Worm (Caenorhabditis elegans) whole organism, mixed stage, embryonic: Measurements from ENCODE around the gene npr-16.

ENCODE experiments used
- M03D4.4 ChIP-seq: sonication (generic microtip); optimal IDR thresholded peaks from 2 replicates; lab custom pipeline; 2017; ENCODE audit warnings: mild to moderate bottlenecking, missing genetic modification characterization, missing compliant biosample characterization
- bed-3 ChIP-seq: fragments of 200-800 bp; sonication (Bioruptor generic); optimal IDR thresholded peaks from 3 replicates; lab custom pipeline; 2018; ENCODE audit warnings: mild to moderate bottlenecking, missing genetic modification characterization, moderate library complexity, missing compliant biosample characterization
- blmp-1 ChIP-seq: fragments of 150-350 bp; optimal IDR thresholded peaks from 2 replicates; lab custom pipeline; 2014; ENCODE audit warnings: missing biosample characterization, missing genetic modification characterization
- ceh-39 ChIP-seq: fragments of 150-350 bp; optimal IDR thresholded peaks from 2 replicates; lab custom pipeline; 2014; ENCODE audit warnings: missing biosample characterization, missing genetic modification characterization
- ceh-43 ChIP-seq: fragments of 200-800 bp; sonication (Bioruptor generic); optimal IDR thresholded peaks from 2 replicates; lab custom pipeline; 2018; ENCODE audit warnings: mild to moderate bottlenecking, missing genetic modification characterization, moderate library complexity, missing compliant biosample characterization
- ceh-83 ChIP-seq: fragments of 200-800 bp; sonication (Bioruptor generic); optimal IDR thresholded peaks from 2 replicates; lab custom pipeline; 2018; ENCODE audit warnings: mild to moderate bottlenecking, missing genetic modification characterization, missing compliant biosample characterization
- ces-1 ChIP-seq: fragments of 150-350 bp; optimal IDR thresholded peaks from 2 replicates; lab custom pipeline; 2014; ENCODE audit warnings: missing biosample characterization, missing genetic modification reagents, missing genetic modification characterization
- cnd-1 ChIP-seq: fragments of 200-800 bp; sonication (Bioruptor generic); optimal IDR thresholded peaks from 2 replicates; lab custom pipeline; 2018; ENCODE audit warnings: mild to moderate bottlenecking, missing genetic modification characterization, missing compliant biosample characterization
- drap-1 ChIP-seq: fragments of 200-800 bp; sonication (Bioruptor generic); optimal IDR thresholded peaks from 3 replicates; lab custom pipeline; 2018; ENCODE audit warnings: mild to moderate bottlenecking, missing genetic modification characterization, missing compliant biosample characterization
- elt-1 ChIP-seq: sonication (generic microtip); optimal IDR thresholded peaks from 2 replicates; lab custom pipeline; 2017; ENCODE audit warnings: missing genetic modification characterization, mild to moderate bottlenecking, missing compliant biosample characterization, antibody characterized with exemption, moderate library complexity, borderline replicate concordance; ENCODE audit not compliant: insufficient read depth
- flh-1 ChIP-seq: fragments of 200-800 bp; sonication (Bioruptor generic); optimal IDR thresholded peaks from 2 replicates; lab custom pipeline; 2018; ENCODE audit warnings: mild to moderate bottlenecking, missing genetic modification characterization, moderate library complexity, missing compliant biosample characterization
- ham-2 ChIP-seq: fragments of 200-800 bp; sonication (Bioruptor generic); optimal IDR thresholded peaks from 2 replicates; lab custom pipeline; 2018; ENCODE audit warnings: mild to moderate bottlenecking, missing genetic modification characterization, missing compliant biosample characterization
- hlh-1 ChIP-seq: fragments of 150-350 bp; optimal IDR thresholded peaks from 2 replicates; lab custom pipeline; 2014; ENCODE audit warnings: missing biosample characterization, missing genetic modification reagents, missing genetic modification characterization
- lin-13 ChIP-seq: fragments of 150-350 bp; optimal IDR thresholded peaks from 2 replicates; lab custom pipeline; 2014; ENCODE audit warnings: missing biosample characterization, missing genetic modification characterization
- lin-32 ChIP-seq: fragments of 200-800 bp; sonication (Bioruptor generic); optimal IDR thresholded peaks from 2 replicates; lab custom pipeline; 2018; ENCODE audit warnings: mild to moderate bottlenecking, missing genetic modification characterization, missing compliant biosample characterization
- mab-5 ChIP-seq: fragments of 150-350 bp; optimal IDR thresholded peaks from 2 replicates; lab custom pipeline; 2014; ENCODE audit warnings: missing biosample characterization, missing genetic modification characterization
- nhr-12 ChIP-seq: fragments of 150-350 bp; optimal IDR thresholded peaks from 2 replicates; lab custom pipeline; 2014; ENCODE audit warnings: missing biosample characterization, missing genetic modification characterization
- nhr-237 ChIP-seq: fragments of 150-350 bp; optimal IDR thresholded peaks from 2 replicates; lab custom pipeline; 2014; ENCODE audit warnings: missing biosample characterization, missing genetic modification characterization
- nhr-76 ChIP-seq: sonication (generic microtip); optimal IDR thresholded peaks from 2 replicates; lab custom pipeline; 2017; ENCODE audit warnings: missing biosample characterization, missing genetic modification characterization
- sem-2 ChIP-seq: fragments of 200-800 bp; sonication (Bioruptor generic); optimal IDR thresholded peaks from 2 replicates; lab custom pipeline; 2018; ENCODE audit warnings: mild to moderate bottlenecking, missing genetic modification characterization, missing compliant biosample characterization
- sptf-1 ChIP-seq: sonication (generic microtip); optimal IDR thresholded peaks from 2 replicates; lab custom pipeline; 2017; ENCODE audit warnings: mild to moderate bottlenecking, missing genetic modification characterization, moderate library complexity, missing compliant biosample characterization
- tbx-8 ChIP-seq: fragments of 200-800 bp; sonication (Bioruptor generic); optimal IDR thresholded peaks from 2 replicates; lab custom pipeline; 2018; ENCODE audit warnings: mild to moderate bottlenecking, missing genetic modification characterization, moderate library complexity, missing compliant biosample characterization
- unc-120 ChIP-seq: sonication (generic microtip); optimal IDR thresholded peaks from 2 replicates; lab custom pipeline; 2017; ENCODE audit warnings: missing genetic modification characterization, missing compliant biosample characterization; ENCODE audit not compliant: poor library complexity, severe bottlenecking
- unc-39 ChIP-seq: fragments of 150-350 bp; optimal IDR thresholded peaks from 2 replicates; lab custom pipeline; 2014; ENCODE audit warnings: missing biosample characterization, missing genetic modification characterization
- unc-62 ChIP-seq: fragments of 150-350 bp; optimal IDR thresholded peaks from 2 replicates; lab custom pipeline; 2014; ENCODE audit warnings: missing biosample characterization, missing genetic modification reagents, missing genetic modification characterization
- zip-8 ChIP-seq: fragments of 150-350 bp; optimal IDR thresholded peaks from 2 replicates; lab custom pipeline; 2014; ENCODE audit warnings: missing biosample characterization, missing genetic modification characterization
- ztf-11 ChIP-seq: fragments of 150-350 bp; optimal IDR thresholded peaks from 2 replicates; lab custom pipeline; 2014; ENCODE audit warnings: missing biosample characterization, missing genetic modification characterization

npr-16 gene

ce11 chrX:3473793-3474192, 44.8 kb upstream of the npr-16 start:
- TF ChIP-seq ceh-83 (GFP tag; lab: Kevin White, UChicago) (no peak), sem-2 (GFP tag; lab: Kevin White, UChicago) (no peak), M03D4.4 (tag; lab: Kevin White, UChicago) (no peak), elt-1 (no peak), blmp-1 (tag; lab: Kevin White, UChicago) (no peak), drap-1 (no peak), bed-3 (GFP tag; lab: Kevin White, UChicago) (no peak), flh-1 (GFP tag; lab: Kevin White, UChicago) (no peak), cnd-1 (tag; lab: Kevin White, UChicago) (no peak), ztf-11 (tag; lab: Kevin White, UChicago) (no peak), nhr-12 (tag; lab: Kevin White, UChicago) (no peak), nhr-237 (no peak), tbx-8 (GFP tag; lab: Kevin White, UChicago) (no peak)
- TF ChIP-seq, all 35 proteins: peak for 0

ce11 chrX:3479950-3480349, 38.6 kb upstream of the npr-16 start, which contains the start of gene wrt-6:
wrt-6 (plus strand) TSS chrX:3480250.
- TF ChIP-seq unc-62 (GFP tag; lab: Kevin White, UChicago) (no peak), nhr-12 (tag; lab: Kevin White, UChicago) (no peak), mab-5 (no peak), tbx-8 (GFP tag; lab: Kevin White, UChicago) (no peak), unc-39 (tag; lab: Kevin White, UChicago) (no peak)

ce11 chrX:3488074-3488688, 30.4 kb upstream of the npr-16 start:
- peak; percentile 2 for TF ChIP-seq mab-5
- TF ChIP-seq unc-62 (GFP tag; lab: Kevin White, UChicago) = peak; percentile 88
- TF ChIP-seq ceh-39 (tag; lab: Kevin White, UChicago) = no peak
- peak; percentile 59 for TF ChIP-seq unc-120 (tag; lab: Kevin White, UChicago)
- peak; percentile 92 for TF ChIP-seq hlh-1 (tag; lab: Kevin White, UChicago)

ce11 chrX:3488993-3489392, 29.6 kb upstream of the npr-16 start, which contains the start of gene C12D12.3:
C12D12.3 (plus strand) TSS chrX:3489293.
- TF ChIP-seq ham-2 (GFP tag; lab: Kevin White, UChicago) = no peak

- TF ChIP-seq elt-1 (no peak), lin-13 (tag; lab: Kevin White, UChicago) (no peak), ces-1 (GFP tag; lab: Kevin White, UChicago) (no peak), sem-2 (GFP tag; lab: Kevin White, UChicago) (no peak), ceh-43 (GFP tag; lab: Kevin White, UChicago) (no peak), flh-1 (GFP tag; lab: Kevin White, UChicago) (no peak), nhr-12 (tag; lab: Kevin White, UChicago) (no peak), zip-8 (no peak), nhr-76 (tag; lab: Kevin White, UChicago) (no peak)
Observed at ce11 chrX:3492431-3492830, 26.2 kb upstream of the npr-16 start.

ce11 chrX:3494634-3495033, 24.0 kb upstream of the npr-16 start:
- TF ChIP-seq lin-32 (GFP tag; lab: Kevin White, UChicago) (no peak), sptf-1 (tag; lab: Kevin White, UChicago) (no peak), unc-62 (GFP tag; lab: Kevin White, UChicago) (peak; percentile 79), lin-13 (tag; lab: Kevin White, UChicago) (no peak), flh-1 (GFP tag; lab: Kevin White, UChicago) (no peak), bed-3 (GFP tag; lab: Kevin White, UChicago) (no peak), ceh-83 (GFP tag; lab: Kevin White, UChicago) (no peak), hlh-1 (tag; lab: Kevin White, UChicago) (peak; percentile 36)
